Fruit fly (Drosophila melanogaster) whole organism, embryonic: ENCODE results near the gene CG5445.

Experiments
- ATbp ChIP-seq: fragments of 200-800 bp; sonication (Bioruptor generic); optimal IDR thresholded peaks from 2 replicates; lab custom pipeline; 2017; ENCODE audit warnings: missing biosample characterization, mild to moderate bottlenecking, missing genetic modification characterization, missing genetic modification reagents
- CG1024 ChIP-seq: fragments of 200-800 bp; sonication (Bioruptor generic); IDR thresholded peaks from 2 replicates; pipeline ENCODE4 v1.3.6; 2022; ENCODE audit warnings: missing biosample characterization, missing genetic modification characterization
- CG11247 ChIP-seq: fragments of 200-800 bp; sonication (Bioruptor generic); IDR thresholded peaks from 2 replicates; pipeline ENCODE4 v1.3.6; 2022; ENCODE audit warnings: missing biosample characterization, missing genetic modification characterization
- CG14050 ChIP-seq: fragments of 200-800 bp; sonication (Bioruptor generic); IDR thresholded peaks from 3 replicates; pipeline ENCODE4 v1.3.6; 2022; ENCODE audit warnings: missing biosample characterization, missing genetic modification characterization
- CG15514 ChIP-seq: fragments of 200-800 bp; sonication (Bioruptor generic); optimal IDR thresholded peaks from 3 replicates; lab custom pipeline; 2017; ENCODE audit warnings: missing biosample characterization, missing genetic modification characterization, mild to moderate bottlenecking, moderate library complexity, missing genetic modification reagents
- CG1647 ChIP-seq: fragments of 200-800 bp; sonication (Bioruptor generic); optimal IDR thresholded peaks from 3 replicates; lab custom pipeline; 2016; ENCODE audit warnings: missing biosample characterization, missing genetic modification characterization
- CG2889 ChIP-seq: fragments of 200-800 bp; sonication (Bioruptor generic); IDR thresholded peaks from 3 replicates; pipeline ENCODE4 v1.3.6; 2022; ENCODE audit warnings: missing biosample characterization, missing genetic modification characterization
- CG3847 ChIP-seq: fragments of 200-800 bp; sonication (Bioruptor generic); IDR thresholded peaks from 2 replicates; pipeline ENCODE4 v1.3.6; 2022; ENCODE audit warnings: missing biosample characterization, missing genetic modification characterization
- CG42726 ChIP-seq: fragments of 200-800 bp; sonication (Bioruptor generic); IDR thresholded peaks from 2 replicates; pipeline ENCODE4 v1.3.6; 2022; ENCODE audit warnings: missing biosample characterization, missing genetic modification characterization; ENCODE audit not compliant: partially characterized antibody
- CG4282 ChIP-seq: fragments of 200-800 bp; sonication (Bioruptor generic); optimal IDR thresholded peaks from 2 replicates; lab custom pipeline; 2016; ENCODE audit warnings: missing biosample characterization, missing genetic modification characterization
- CG4730 ChIP-seq: fragments of 200-800 bp; sonication (Bioruptor generic); IDR thresholded peaks from 2 replicates; pipeline ENCODE4 v1.3.6; 2022; ENCODE audit warnings: missing biosample characterization, missing genetic modification characterization
- CG6765 ChIP-seq: fragments of 200-800 bp; sonication (Bioruptor generic); optimal IDR thresholded peaks from 3 replicates; lab custom pipeline; 2017; ENCODE audit warnings: missing biosample characterization, mild to moderate bottlenecking, missing genetic modification characterization
- CG9215 ChIP-seq: fragments of 200-800 bp; sonication (Bioruptor generic); IDR thresholded peaks from 2 replicates; pipeline ENCODE4 v1.3.6; 2022; ENCODE audit warnings: missing biosample characterization, missing genetic modification characterization
- CkIIα-i1 ChIP-seq: fragments of 200-800 bp; sonication (Bioruptor generic); IDR thresholded peaks from 2 replicates; pipeline ENCODE4 v1.3.6; 2022; ENCODE audit warnings: missing biosample characterization, missing genetic modification characterization
- Dfd ChIP-seq, 2 experiments: fragments of >200 bp; optimal IDR thresholded peaks; 2 replicates each; lab custom pipeline; 2017; ENCODE audit warnings: missing biosample characterization in 2 of 2, missing genetic modification characterization in 2 of 2
- Dip2 ChIP-seq: fragments of 200-800 bp; sonication (Bioruptor generic); IDR thresholded peaks from 2 replicates; pipeline ENCODE4 v1.3.6; 2022; ENCODE audit warnings: missing biosample characterization, missing genetic modification characterization
- E2f1 ChIP-seq: fragments of 200-800 bp; sonication (Bioruptor generic); IDR thresholded peaks from 2 replicates; pipeline ENCODE4 v1.3.6; 2022; ENCODE audit warnings: missing biosample characterization, missing genetic modification characterization
- Eip74EF ChIP-seq, 2 experiments: fragments of 200-800 bp in 1 of 2; fragments of >200 bp in 1 of 2; sonication (Bioruptor generic) in 1 of 2; optimal IDR thresholded peaks; 2 replicates each; lab custom pipeline; 2017 to 2019; ENCODE audit warnings: missing biosample characterization in 2 of 2, missing genetic modification characterization in 2 of 2, mild to moderate bottlenecking in 1 of 2, moderate library complexity in 1 of 2
- Gug ChIP-seq: fragments of 200-800 bp; sonication (Bioruptor generic); IDR thresholded peaks from 4 replicates; pipeline ENCODE4 v1.3.6; 2022; ENCODE audit warnings: missing biosample characterization, missing genetic modification characterization
- Hey ChIP-seq: fragments of 200-800 bp; sonication (Bioruptor generic); optimal IDR thresholded peaks from 3 replicates; lab custom pipeline; 2018; ENCODE audit warnings: missing biosample characterization, mild to moderate bottlenecking, missing genetic modification characterization
- Hr39 ChIP-seq: fragments of >200 bp; optimal IDR thresholded peaks from 2 replicates; lab custom pipeline; 2017
- Hr78 ChIP-seq, 2 experiments: fragments of 200-800 bp in 1 of 2; fragments of >200 bp in 1 of 2; sonication (Bioruptor generic) in 1 of 2; optimal IDR thresholded peaks; 2 replicates each; lab custom pipeline; 2017 to 2019; ENCODE audit warnings: missing biosample characterization in 2 of 2, missing genetic modification characterization in 2 of 2, mild to moderate bottlenecking in 1 of 2, moderate library complexity in 1 of 2
- MESR4 ChIP-seq: fragments of 200-800 bp; sonication (Bioruptor generic); optimal IDR thresholded peaks from 2 replicates; lab custom pipeline; 2018; ENCODE audit warnings: missing biosample characterization, mild to moderate bottlenecking, missing genetic modification characterization, moderate library complexity
- NC2α ChIP-seq: fragments of 200-800 bp; sonication (Bioruptor generic); optimal IDR thresholded peaks from 2 replicates; lab custom pipeline; 2016; ENCODE audit warnings: missing biosample characterization, missing genetic modification characterization
- Neu2 ChIP-seq: fragments of 200-800 bp; sonication (Bioruptor generic); optimal IDR thresholded peaks from 3 replicates; lab custom pipeline; 2016; ENCODE audit warnings: missing biosample characterization, missing genetic modification characterization, borderline replicate concordance
- Stat92E ChIP-seq, 3 experiments: fragments of >200 bp in 2 of 3; fragments of 200-800 bp in 1 of 3; sonication (Bioruptor generic) in 1 of 3; optimal IDR thresholded peaks; 2 replicates each; lab custom pipeline; 2017 to 2019; ENCODE audit warnings: missing biosample characterization in 3 of 3, missing genetic modification characterization in 3 of 3, mild to moderate bottlenecking in 1 of 3, moderate library complexity in 1 of 3
- Trl ChIP-seq, 3 experiments: fragments of >200 bp in 2 of 3; fragments of 200-800 bp in 1 of 3; sonication (Bioruptor generic) in 1 of 3; optimal IDR thresholded peaks; 2 replicates in 1 of 3; 3 replicates in 2 of 3; lab custom pipeline; 2016 to 2017; ENCODE audit warnings: missing biosample characterization in 1 of 3, missing genetic modification characterization in 1 of 3
- Usf ChIP-seq: fragments of 200-800 bp; sonication (Bioruptor generic); optimal IDR thresholded peaks from 2 replicates; lab custom pipeline; 2017; ENCODE audit warnings: missing genotype, missing biosample characterization, missing genetic modification characterization
- cad ChIP-seq: fragments of >200 bp; optimal IDR thresholded peaks from 2 replicates; lab custom pipeline; 2017; ENCODE audit warnings: missing biosample characterization, missing genetic modification characterization
- caup ChIP-seq: fragments of 200-800 bp; sonication (Bioruptor generic); optimal IDR thresholded peaks from 3 replicates; lab custom pipeline; 2017; ENCODE audit warnings: missing biosample characterization, mild to moderate bottlenecking, missing genetic modification characterization, moderate library complexity; ENCODE audit not compliant: severe bottlenecking
- chif ChIP-seq, 2 experiments: fragments of 200-800 bp; sonication (Bioruptor generic); optimal IDR thresholded peaks; 3 replicates each; lab custom pipeline; 2016; ENCODE audit warnings: missing biosample characterization in 2 of 2, missing genetic modification characterization in 2 of 2
- crc ChIP-seq: fragments of 200-800 bp; sonication (Bioruptor generic); optimal IDR thresholded peaks from 2 replicates; lab custom pipeline; 2016; ENCODE audit warnings: missing biosample characterization, missing genetic modification characterization
- croc ChIP-seq: fragments of 200-800 bp; sonication (Bioruptor generic); conservative IDR thresholded peaks from 3 replicates; pipeline ENCODE4 v1.3.6; 2022; ENCODE audit warnings: missing biosample characterization, missing genetic modification characterization
- gce ChIP-seq: fragments of 200-800 bp; sonication (Bioruptor generic); IDR thresholded peaks from 3 replicates; pipeline ENCODE4 v1.3.6; 2022; ENCODE audit warnings: missing biosample characterization, missing genetic modification characterization
- hb ChIP-seq: fragments of 200-800 bp; sonication (Bioruptor generic); IDR thresholded peaks from 3 replicates; pipeline ENCODE4 v1.3.6; 2022; ENCODE audit warnings: missing biosample characterization, missing genetic modification characterization; ENCODE audit not compliant: partially characterized antibody
- luna ChIP-seq: fragments of 200-800 bp; sonication (Bioruptor generic); optimal IDR thresholded peaks from 2 replicates; lab custom pipeline; 2016; ENCODE audit warnings: missing biosample characterization, missing genetic modification characterization
- nmo ChIP-seq: fragments of 200-800 bp; sonication (Bioruptor generic); optimal IDR thresholded peaks from 2 replicates; lab custom pipeline; 2018; ENCODE audit warnings: missing biosample characterization, mild to moderate bottlenecking, missing genetic modification characterization, moderate library complexity
- onecut ChIP-seq: fragments of 200-800 bp; sonication (Bioruptor generic); IDR thresholded peaks from 2 replicates; pipeline ENCODE4 v1.3.6; 2022; ENCODE audit warnings: missing biosample characterization, missing genetic modification characterization
- p53 ChIP-seq: fragments of 200-800 bp; sonication (Bioruptor generic); optimal IDR thresholded peaks from 2 replicates; lab custom pipeline; 2016; ENCODE audit warnings: missing biosample characterization, missing genetic modification characterization
- pnt ChIP-seq: fragments of 200-800 bp; sonication (Bioruptor generic); optimal IDR thresholded peaks from 3 replicates; lab custom pipeline; 2016; ENCODE audit warnings: missing biosample characterization, missing genetic modification characterization
- rib ChIP-seq: fragments of 200-800 bp; sonication (Bioruptor generic); IDR thresholded peaks from 2 replicates; pipeline ENCODE4 v1.3.6; 2022; ENCODE audit warnings: missing biosample characterization, missing genetic modification characterization
- sqz ChIP-seq: fragments of 200-800 bp; sonication (Bioruptor generic); optimal IDR thresholded peaks from 3 replicates; lab custom pipeline; 2018; ENCODE audit warnings: missing biosample characterization, mild to moderate bottlenecking, missing genetic modification characterization
- stc ChIP-seq: fragments of 200-800 bp; sonication (Bioruptor generic); IDR thresholded peaks from 2 replicates; pipeline ENCODE4 v1.3.6; 2022; ENCODE audit warnings: missing biosample characterization, missing genetic modification characterization
- tin ChIP-seq: fragments of 200-800 bp; sonication (Bioruptor generic); optimal IDR thresholded peaks from 3 replicates; lab custom pipeline; 2016; ENCODE audit warnings: missing biosample characterization, missing genetic modification characterization
- tll ChIP-seq, 2 experiments: fragments of 200-800 bp in 1 of 2; fragments of >200 bp in 1 of 2; sonication (Bioruptor generic) in 1 of 2; optimal IDR thresholded peaks; 2 replicates each; lab custom pipeline; 2017 to 2019; ENCODE audit warnings: missing biosample characterization in 2 of 2, missing genetic modification characterization in 2 of 2, mild to moderate bottlenecking in 1 of 2, moderate library complexity in 1 of 2
- unc-4 ChIP-seq: fragments of 200-800 bp; sonication (Bioruptor generic); IDR thresholded peaks from 2 replicates; pipeline ENCODE4 v1.3.6; 2022; ENCODE audit warnings: missing biosample characterization, missing genetic modification characterization; ENCODE audit not compliant: partially characterized antibody
- wek ChIP-seq: fragments of 200-800 bp; sonication (Bioruptor generic); optimal IDR thresholded peaks from 3 replicates; lab custom pipeline; 2018; ENCODE audit warnings: missing biosample characterization, mild to moderate bottlenecking, missing genetic modification characterization, moderate library complexity
- zen ChIP-seq: fragments of 200-800 bp; sonication (Bioruptor generic); optimal IDR thresholded peaks from 3 replicates; lab custom pipeline; 2018; ENCODE audit warnings: missing biosample characterization, mild to moderate bottlenecking, missing genetic modification characterization, moderate library complexity
- zen2 ChIP-seq: fragments of 200-800 bp; sonication (Bioruptor generic); IDR thresholded peaks from 3 replicates; pipeline ENCODE4 v1.3.6; 2022; ENCODE audit warnings: missing biosample characterization, missing genetic modification characterization; ENCODE audit not compliant: partially characterized antibody

CG5445 gene

DNA sequence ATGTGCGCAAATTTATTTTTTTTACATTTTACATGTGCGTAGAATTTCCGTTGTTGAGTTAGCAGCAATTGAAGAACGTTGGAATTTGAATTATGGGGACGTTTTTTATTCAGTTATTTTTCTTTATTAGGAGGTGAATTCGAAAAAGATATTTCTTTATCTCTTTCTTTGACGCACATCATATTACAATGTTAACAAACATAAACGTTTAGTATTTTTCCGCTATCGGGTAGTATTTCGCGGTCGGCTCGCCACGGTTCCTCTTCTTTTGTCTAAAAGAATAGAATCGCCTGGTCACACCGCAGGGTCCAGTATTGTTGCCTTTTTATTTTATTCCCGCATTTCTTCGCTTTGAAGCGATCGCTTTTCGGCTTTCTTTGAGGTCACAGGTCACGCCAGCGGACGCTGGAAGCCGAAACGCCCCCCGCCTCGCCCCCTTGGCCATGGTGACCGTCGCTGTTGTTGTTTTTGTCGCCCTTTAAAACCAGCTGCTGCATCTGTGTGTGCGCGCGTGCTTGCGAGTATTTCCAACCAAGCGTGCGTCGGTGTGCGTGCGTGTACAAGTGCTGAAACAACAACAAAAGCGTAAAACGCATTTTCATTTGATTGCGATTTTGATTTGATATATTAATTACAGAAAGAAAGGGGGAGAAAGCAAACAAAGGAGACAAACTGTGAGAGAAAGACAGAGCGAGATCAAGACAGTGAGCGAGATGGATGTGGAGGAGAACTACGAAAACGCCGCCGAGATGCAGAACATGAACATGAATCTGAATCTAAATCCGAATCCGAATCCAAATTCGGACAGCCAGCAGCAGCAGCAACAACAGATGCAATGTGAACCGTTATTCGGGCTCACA, 20.1 kb downstream of the CG5445 start (continued):
- no peak for TF ChIP-seq crc
- TF ChIP-seq tll (GFP tag; optimal IDR thresholded peaks at IDR 0.05; lab: Kevin White, UChicago): no peak
- TF ChIP-seq Hr39: no peak
- peak in 1 of 2 experiments; percentile 100 for TF ChIP-seq Hr78 (GFP tag; optimal IDR thresholded peaks at IDR 0.05; lab: Kevin White, UChicago)
- no peak for TF ChIP-seq CG11247 (GFP tag; lab: Robert Waterston, UW)
- TF ChIP-seq hb (GFP tag; lab: Robert Waterston, UW): no peak
- no peak for TF ChIP-seq pnt (GFP tag; lab: Kevin White, UChicago)
- TF ChIP-seq CG3847 (GFP tag; lab: Robert Waterston, UW): no peak
- TF ChIP-seq Dfd (GFP tag; optimal IDR thresholded peaks at IDR 0.05; lab: Kevin White, UChicago): no peak
- no peak for TF ChIP-seq p53
- no peak for TF ChIP-seq luna (GFP tag; lab: Kevin White, UChicago)
- no peak for TF ChIP-seq stc (GFP tag; lab: Robert Waterston, UW)
- TF ChIP-seq rib (GFP tag; lab: Robert Waterston, UW): no peak
- TF ChIP-seq ATbp: no peak
- no peak for TF ChIP-seq tin (GFP tag; lab: Kevin White, UChicago)
- no peak for TF ChIP-seq Neu2 (GFP tag; lab: Kevin White, UChicago)
- no peak for TF ChIP-seq CG4282
- TF ChIP-seq CG15514 (GFP tag; lab: Kevin White, UChicago): no peak
- TF ChIP-seq nmo (GFP tag; lab: Kevin White, UChicago): peak; percentile 2
- TF ChIP-seq gce (GFP tag; lab: Robert Waterston, UW): no peak
- no peak for TF ChIP-seq NC2α (GFP tag; lab: Kevin White, UChicago)
- TF ChIP-seq zen2 (GFP tag; lab: Robert Waterston, UW): no peak
- no peak for TF ChIP-seq onecut (GFP tag; lab: Robert Waterston, UW)
- TF ChIP-seq CG1647 (GFP tag; lab: Kevin White, UChicago): no peak
- no peak for TF ChIP-seq CG9215
- TF ChIP-seq CG4730 (GFP tag; lab: Robert Waterston, UW): no peak
- no peak for TF ChIP-seq Dip2 (GFP tag; lab: Robert Waterston, UW)
- TF ChIP-seq sqz (GFP tag; lab: Kevin White, UChicago): no peak
- no peak for TF ChIP-seq zen (tag; lab: Kevin White, UChicago)
- no peak for TF ChIP-seq Hey (tag; lab: Kevin White, UChicago)
- no peak for TF ChIP-seq unc-4 (GFP tag; lab: Robert Waterston, UW)
- TF ChIP-seq Eip74EF (GFP tag; optimal IDR thresholded peaks at IDR 0.05; lab: Kevin White, UChicago): no peak
- peak; percentile 91 for TF ChIP-seq MESR4
- no peak for TF ChIP-seq cad (GFP tag; lab: Kevin White, UChicago)
- no peak for TF ChIP-seq E2f1 (GFP tag; lab: Robert Waterston, UW)
- TF ChIP-seq CG14050 (GFP tag; lab: Robert Waterston, UW): no peak
- TF ChIP-seq Trl (optimal IDR thresholded peaks at IDR 0.05; lab: Kevin White, UChicago): no peak
- no peak for TF ChIP-seq Trl (GFP tag; optimal IDR thresholded peaks at IDR 0.05; lab: Kevin White, UChicago)
- TF ChIP-seq chif (GFP tag; optimal IDR thresholded peaks at IDR 0.05; lab: Kevin White, UChicago): no peak
- no peak for TF ChIP-seq caup (GFP tag; lab: Kevin White, UChicago)
- TF ChIP-seq croc (GFP tag; lab: Robert Waterston, UW): no peak
- TF ChIP-seq CG42726 (GFP tag; lab: Robert Waterston, UW): no peak
- TF ChIP-seq CG6765 (GFP tag; lab: Kevin White, UChicago): no peak
- TF ChIP-seq Gug (GFP tag; lab: Robert Waterston, UW): no peak
- no peak for TF ChIP-seq Stat92E (GFP tag; optimal IDR thresholded peaks at IDR 0.05; lab: Kevin White, UChicago)
- TF ChIP-seq CG1024 (GFP tag; lab: Robert Waterston, UW): no peak
- no peak for TF ChIP-seq CG2889 (GFP tag; lab: Robert Waterston, UW)
- TF ChIP-seq CkIIα-i1 (GFP tag; lab: Robert Waterston, UW): no peak
- no peak for TF ChIP-seq Usf
- no peak for TF ChIP-seq wek (GFP tag; lab: Kevin White, UChicago)
